Fruit fly (Drosophila melanogaster) whole organism: ENCODE results near the gene CG12576.

Source experiments
- CG8478 ChIP-seq: fragments of >200 bp; optimal IDR thresholded peaks from 2 replicates; lab custom pipeline; 2018; ENCODE audit warnings: inconsistent platforms
- Dll ChIP-seq: fragments of >200 bp; optimal IDR thresholded peaks from 2 replicates; lab custom pipeline; 2017
- EcR ChIP-seq, 2 experiments: fragments of >200 bp; optimal IDR thresholded peaks; 2 replicates each; lab custom pipeline; 2017; ENCODE audit warnings: missing biosample characterization in 2 of 2, missing genetic modification characterization in 2 of 2, missing genetic modification reagents in 2 of 2
- pan ChIP-seq: fragments of >200 bp; optimal IDR thresholded peaks from 2 replicates; lab custom pipeline; 2017
- psq ChIP-seq: fragments of >200 bp; optimal IDR thresholded peaks from 2 replicates; lab custom pipeline; 2017
- usp ChIP-seq: fragments of >200 bp; optimal IDR thresholded peaks from 2 replicates; lab custom pipeline; 2017; ENCODE audit warnings: missing biosample characterization, missing genetic modification characterization, mixed read lengths

Gene CG12576

DNA sequence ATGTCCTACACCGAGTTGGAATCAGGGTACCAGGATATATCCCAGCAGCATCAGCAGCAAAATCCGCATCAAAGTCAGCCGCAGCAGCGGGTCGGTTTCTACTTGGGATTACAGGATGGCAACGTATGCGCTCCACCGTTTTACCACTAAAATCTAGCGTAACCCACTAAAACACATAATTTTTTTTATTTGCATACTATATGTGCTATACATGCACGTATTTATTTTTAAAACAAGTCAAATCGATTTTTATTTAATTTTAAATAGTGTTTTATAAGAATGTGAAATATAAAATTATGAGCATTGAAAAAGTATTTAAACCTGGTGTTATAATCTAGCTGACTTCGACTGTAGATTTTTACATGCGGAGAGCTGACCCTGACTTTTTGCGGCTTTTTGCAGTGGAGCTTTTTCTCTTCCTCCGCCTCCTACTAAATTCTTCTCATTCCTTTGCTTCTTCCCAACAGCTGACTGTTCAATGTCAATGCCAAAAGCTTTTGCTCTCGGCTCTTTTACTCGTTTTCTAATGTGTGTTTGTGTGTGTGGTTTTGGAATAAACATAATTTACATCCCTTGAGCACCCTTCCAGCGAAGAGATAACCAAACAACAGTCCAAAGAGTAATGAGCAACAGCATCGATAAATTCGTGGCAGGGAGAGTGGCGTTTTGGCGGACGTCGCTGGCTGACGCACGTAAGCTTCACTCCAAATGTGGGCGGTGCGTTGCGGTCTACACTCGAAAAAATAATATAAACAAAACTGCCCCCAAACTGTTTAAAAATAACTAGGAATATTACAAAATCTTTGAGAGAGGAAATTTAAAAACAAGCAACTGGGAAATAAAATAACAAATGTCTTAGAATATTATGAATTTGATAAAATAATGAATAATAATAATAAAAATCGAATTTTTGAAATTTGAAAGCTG is 5.8 kb upstream of the CG12576 start:
- TF ChIP-seq pan (lab: Kevin White, UChicago) (no peak), CG8478 (lab: Kevin White, UChicago) (no peak), EcR (GFP tag; optimal IDR thresholded peaks at IDR 0.05; lab: Kevin White, UChicago) (no peak), usp (GFP tag; lab: Kevin White, UChicago) (no peak), psq (no peak), Dll (no peak)

dm6 chrX:22486919-22487634 is 4.9 kb upstream of the CG12576 start:
- no peak for TF ChIP-seq Dll
- TF ChIP-seq pan (lab: Kevin White, UChicago) = no peak
- TF ChIP-seq usp (GFP tag; lab: Kevin White, UChicago) = no peak
- no peak for TF ChIP-seq CG8478 (lab: Kevin White, UChicago)
- no peak for TF ChIP-seq psq
- no peak for TF ChIP-seq EcR (GFP tag; optimal IDR thresholded peaks at IDR 0.05; lab: Kevin White, UChicago)

DNA sequence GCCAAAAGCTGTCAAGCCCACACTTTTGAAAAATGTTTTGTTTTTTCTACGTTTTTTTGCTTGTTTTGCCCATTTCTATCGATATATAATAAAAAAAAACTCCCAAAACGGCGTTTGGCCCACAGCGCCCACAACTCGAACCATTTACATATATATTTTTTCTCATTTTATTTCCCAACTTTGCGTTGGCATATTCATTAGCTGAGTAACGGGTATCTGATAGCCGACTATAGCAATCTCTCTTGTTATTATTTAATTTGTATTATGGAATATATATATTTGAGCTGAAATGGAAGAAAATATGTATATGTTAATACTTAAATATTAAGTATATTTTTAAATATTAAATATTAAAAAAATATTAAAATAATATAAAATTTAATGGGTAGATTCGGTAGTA is 4.3 kb upstream of the CG12576 start:
- TF ChIP-seq usp (GFP tag; lab: Kevin White, UChicago) (no peak), psq (no peak), EcR (GFP tag; optimal IDR thresholded peaks at IDR 0.05; lab: Kevin White, UChicago) (no peak), Dll (no peak), pan (lab: Kevin White, UChicago) (no peak), CG8478 (lab: Kevin White, UChicago) (no peak)

- TF ChIP-seq CG8478 (lab: Kevin White, UChicago) = no peak
- no peak for TF ChIP-seq pan (lab: Kevin White, UChicago)
- no peak for TF ChIP-seq EcR (GFP tag; optimal IDR thresholded peaks at IDR 0.05; lab: Kevin White, UChicago)
Measured at dm6 chrX:22481131-22481530, 1.0 kb downstream of the CG12576 start.

- TF ChIP-seq EcR (GFP tag; optimal IDR thresholded peaks at IDR 0.05; lab: Kevin White, UChicago) = no peak
- TF ChIP-seq Dll = no peak
- no peak for TF ChIP-seq pan (lab: Kevin White, UChicago)
- TF ChIP-seq CG8478 (lab: Kevin White, UChicago) = no peak
- no peak for TF ChIP-seq usp (GFP tag; lab: Kevin White, UChicago)
- no peak for TF ChIP-seq psq
Measured at dm6 chrX:22480612-22481011, 1.5 kb downstream of the CG12576 start.

DNA sequence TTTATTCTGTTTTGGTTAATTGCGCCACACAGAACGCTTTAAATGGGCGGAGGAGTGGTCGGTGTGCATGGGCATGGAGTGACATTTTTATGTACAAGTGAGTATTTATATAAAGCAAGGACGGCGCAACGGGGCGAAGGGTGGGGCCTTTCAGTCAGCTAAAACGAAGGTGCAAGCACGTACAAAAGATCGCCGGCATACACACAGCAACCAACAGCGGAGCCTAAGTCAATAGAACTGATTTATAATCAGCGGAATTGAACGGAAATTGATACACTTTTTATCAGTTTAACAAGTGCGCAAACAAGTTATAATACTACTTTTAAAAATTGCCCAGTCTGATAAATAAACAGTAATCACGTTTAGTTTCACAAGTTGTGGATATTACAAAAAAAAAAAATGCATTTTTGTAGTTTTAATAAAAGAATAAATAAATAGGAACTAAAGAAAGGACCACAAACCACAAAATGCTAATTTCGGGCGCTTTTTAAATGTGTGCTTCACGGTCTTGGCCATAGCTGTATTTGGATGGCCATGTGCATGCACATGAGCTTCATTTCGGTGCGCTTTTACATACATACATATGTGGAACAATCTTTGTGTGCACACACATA is 2.8 kb downstream of the CG12576 start:
- TF ChIP-seq CG8478 (lab: Kevin White, UChicago) (no peak), Dll (no peak), usp (GFP tag; lab: Kevin White, UChicago) (no peak), psq (no peak), EcR (GFP tag; optimal IDR thresholded peaks at IDR 0.05; lab: Kevin White, UChicago) (no peak), pan (lab: Kevin White, UChicago) (no peak)

DNA sequence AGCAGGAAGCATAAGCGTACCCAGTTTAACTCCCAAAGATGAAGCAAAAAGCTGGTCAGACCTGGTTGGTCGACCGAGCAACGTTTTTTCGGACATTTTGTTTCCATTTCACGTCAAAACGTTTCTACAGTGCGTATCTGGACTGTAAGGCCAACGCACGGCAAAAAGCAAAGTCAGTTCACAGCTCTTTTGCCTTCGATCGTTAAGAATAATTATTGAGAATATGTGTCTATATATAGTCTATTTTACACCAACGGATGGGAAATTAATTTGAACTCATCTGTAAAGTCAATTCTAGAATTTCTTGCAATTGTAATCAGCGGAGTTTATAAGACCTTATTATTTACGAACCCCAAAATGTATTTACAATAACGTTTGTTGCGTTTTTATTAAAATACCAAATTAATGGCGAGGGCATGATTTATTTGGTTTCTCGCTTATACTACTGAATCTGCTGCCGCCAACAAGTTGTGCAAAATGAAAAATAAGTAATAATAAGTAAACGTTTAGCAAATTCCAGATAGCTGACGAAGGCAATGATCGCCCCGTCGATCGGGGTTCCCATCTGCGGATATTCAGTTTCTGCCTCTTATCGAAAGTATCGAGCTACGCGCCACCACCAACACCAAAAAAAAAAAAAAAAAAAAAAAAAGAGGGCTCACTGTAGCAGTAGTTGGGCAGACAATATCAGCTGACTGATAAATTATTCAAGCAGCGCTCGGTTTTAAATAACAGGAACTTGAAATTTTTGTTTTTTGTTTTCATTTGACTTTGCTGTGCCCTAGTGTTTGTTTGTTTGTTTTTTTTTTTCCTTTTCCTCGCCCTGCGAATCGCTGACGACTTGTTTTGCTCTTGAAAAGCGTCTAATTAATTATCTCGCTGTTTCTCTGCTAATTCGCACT is 4.2 kb downstream of the CG12576 start:
- TF ChIP-seq pan (lab: Kevin White, UChicago) (no peak), usp (GFP tag; lab: Kevin White, UChicago) (no peak), CG8478 (lab: Kevin White, UChicago) (no peak), psq (no peak), EcR (GFP tag; optimal IDR thresholded peaks at IDR 0.05; lab: Kevin White, UChicago) (no peak), Dll (no peak)

DNA sequence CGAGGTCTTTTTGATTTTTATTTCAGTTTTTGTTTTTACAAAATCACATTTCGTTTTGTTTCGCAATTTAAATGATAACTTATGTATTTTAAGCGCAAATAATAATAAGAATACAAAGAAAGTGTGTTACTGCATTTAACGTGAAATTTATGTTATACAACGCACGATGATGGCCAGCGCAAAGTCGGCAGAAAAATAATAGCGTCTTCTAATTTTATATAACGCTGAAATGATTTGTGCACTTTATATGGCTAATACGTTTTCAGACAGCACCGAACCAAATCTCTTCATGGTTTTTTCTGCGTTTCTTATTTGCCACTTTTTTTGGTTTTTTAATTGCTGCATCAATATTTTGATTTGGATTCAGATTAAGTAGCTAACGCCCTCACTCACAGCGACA is 7.3 kb downstream of the CG12576 start:
- TF ChIP-seq EcR (GFP tag; optimal IDR thresholded peaks at IDR 0.05; lab: Kevin White, UChicago) (no peak), usp (GFP tag; lab: Kevin White, UChicago) (no peak), CG8478 (lab: Kevin White, UChicago) (no peak), Dll (no peak), psq (no peak), pan (lab: Kevin White, UChicago) (no peak)

dm6 chrX:22473520-22473919 is 8.6 kb downstream of the CG12576 start, which contains the start of gene CG14618:
Gene CG14618 (plus strand): TSS chrX:22473698.
- TF ChIP-seq CG8478 (lab: Kevin White, UChicago) (no peak), EcR (GFP tag; optimal IDR thresholded peaks at IDR 0.05; lab: Kevin White, UChicago) (no peak), Dll (no peak), psq (no peak), pan (lab: Kevin White, UChicago) (no peak), usp (GFP tag; lab: Kevin White, UChicago) (no peak)

dm6 chrX:22471819-22472218 is 10.3 kb downstream of the CG12576 start, which contains the start of gene CG14613:
Gene CG14613 (minus strand): TSS chrX:22472021.
- TF ChIP-seq EcR (GFP tag; optimal IDR thresholded peaks at IDR 0.05; lab: Kevin White, UChicago) = no peak
- TF ChIP-seq psq = no peak
- TF ChIP-seq CG8478 (lab: Kevin White, UChicago) = no peak
- no peak for TF ChIP-seq Dll
- TF ChIP-seq usp (GFP tag; lab: Kevin White, UChicago) = no peak
- no peak for TF ChIP-seq pan (lab: Kevin White, UChicago)
